Worm (Caenorhabditis elegans): ENCODE data around the gene ZC116.1.

DNA sequence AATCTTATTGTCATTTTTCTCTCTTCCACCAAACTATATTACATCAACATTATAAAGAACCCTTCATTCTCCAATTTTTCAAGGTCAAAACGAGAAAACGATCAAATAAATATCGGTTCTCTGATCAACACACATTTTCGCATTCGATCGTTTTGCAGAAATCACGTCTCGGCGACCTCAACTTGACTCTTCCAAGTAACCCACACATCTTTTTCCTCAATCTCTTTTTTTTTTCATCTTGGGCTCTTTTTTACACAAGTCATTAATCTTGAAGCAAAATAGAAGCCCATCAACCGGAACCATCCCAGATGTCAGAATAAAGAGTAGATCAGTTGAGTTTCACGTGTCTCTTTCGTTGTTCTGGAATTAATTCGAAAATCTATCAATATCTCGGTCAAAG is 26.6 kb downstream of the ZC116.1 start:
- TF ChIP-seq snpc-4 (tag; optimal IDR thresholded peaks at IDR 0.05), result no peak
- no peak for TF ChIP-seq mab-5 (tag; optimal IDR thresholded peaks at IDR 0.05)
- no peak for TF ChIP-seq ztf-11 (tag; optimal IDR thresholded peaks at IDR 0.05)
- no peak for TF ChIP-seq nhr-12 (tag; optimal IDR thresholded peaks at IDR 0.05)
- no peak for TF ChIP-seq mep-1 (tag; optimal IDR thresholded peaks at IDR 0.05)
- TF ChIP-seq unc-62 (GFP tag; optimal IDR thresholded peaks at IDR 0.05), result no peak
